Fruit fly (Drosophila melanogaster): ENCODE measurements around the gene Ada.
A peak's percentile ranks its signal among the peaks of the same experiment; 100 is the strongest.

Gene Ada

dm6 chr3R:9047561-9048465 lies 17.2 kb upstream of the Ada start, which contains the start of gene Rel (continued):
- no peak for TF ChIP-seq mld (GFP tag; IDR thresholded peaks at IDR 0.05; ENCODE audit: partially characterized antibody)
- TF ChIP-seq Ets97D (GFP tag; optimal IDR thresholded peaks at IDR 0.05) = peak; percentile 14
- no peak for TF ChIP-seq sisA (GFP tag; IDR thresholded peaks at IDR 0.05)
- TF ChIP-seq CG18764 (GFP tag; optimal IDR thresholded peaks at IDR 0.05) = peak; percentile 25
- TF ChIP-seq Dfd (GFP tag; optimal IDR thresholded peaks at IDR 0.05) = no peak
- TF ChIP-seq Scr (GFP tag; IDR thresholded peaks at IDR 0.05; ENCODE audit: partially characterized antibody) = no peak
- TF ChIP-seq slbo (GFP tag; IDR thresholded peaks at IDR 0.05) = no peak
- TF ChIP-seq CG6683 (GFP tag; optimal IDR thresholded peaks at IDR 0.05) = peak; percentile 5
- TF ChIP-seq dimm (GFP tag; IDR thresholded peaks at IDR 0.05) = no peak
- TF ChIP-seq Mrtf (GFP tag; IDR thresholded peaks at IDR 0.05) = no peak
- TF ChIP-seq CG10147 (GFP tag; optimal IDR thresholded peaks at IDR 0.05) = peak; percentile 74
- TF ChIP-seq Elba2 (GFP tag; optimal IDR thresholded peaks at IDR 0.05) = no peak
- no peak for TF ChIP-seq CG17328 (GFP tag; IDR thresholded peaks at IDR 0.05)
- TF ChIP-seq CG3407 (GFP tag; optimal IDR thresholded peaks at IDR 0.05) = no peak
- TF ChIP-seq CG10267 (tag; optimal IDR thresholded peaks at IDR 0.05) = peak; percentile 74
- peak; percentile 86 for TF ChIP-seq CG14710 (tag; optimal IDR thresholded peaks at IDR 0.05)
- no peak for TF ChIP-seq Drgx (GFP tag; IDR thresholded peaks at IDR 0.05)
- peak; percentile 64 for TF ChIP-seq CG7271 (tag; optimal IDR thresholded peaks at IDR 0.05)
- peak; percentile 27 for TF ChIP-seq CG11723 (GFP tag; optimal IDR thresholded peaks at IDR 0.05)
- TF ChIP-seq bab2 (GFP tag; optimal IDR thresholded peaks at IDR 0.05) = no peak
- no peak for TF ChIP-seq Dad (GFP tag; optimal IDR thresholded peaks at IDR 0.05)
- peak; percentile 67 for TF ChIP-seq fd96Cb (tag; optimal IDR thresholded peaks at IDR 0.05)
- TF ChIP-seq sima (GFP tag; optimal IDR thresholded peaks at IDR 0.05) = no peak
- TF ChIP-seq unc-4 (GFP tag; IDR thresholded peaks at IDR 0.05; ENCODE audit: partially characterized antibody) = no peak
- peak; percentile 52 for TF ChIP-seq caup (GFP tag; optimal IDR thresholded peaks at IDR 0.05; ENCODE audit: severe bottlenecking)
- no peak for TF ChIP-seq CG11696 (GFP tag; IDR thresholded peaks at IDR 0.05)
- peak; percentile 45 for TF ChIP-seq Side (GFP tag; optimal IDR thresholded peaks at IDR 0.05)
- TF ChIP-seq CG31365 (tag; optimal IDR thresholded peaks at IDR 0.05) = peak; percentile 11
- TF ChIP-seq Antp (GFP tag; optimal IDR thresholded peaks at IDR 0.05) = no peak
- TF ChIP-seq Nf-YA (GFP tag; IDR thresholded peaks at IDR 0.05) = no peak
- peak; percentile 96 for TF ChIP-seq CG15514 (GFP tag; optimal IDR thresholded peaks at IDR 0.05)
- TF ChIP-seq sc (optimal IDR thresholded peaks at IDR 0.05) = no peak
- TF ChIP-seq sc (GFP tag; optimal IDR thresholded peaks at IDR 0.05) = peak; percentile 50
- TF ChIP-seq HLH54F (GFP tag; optimal IDR thresholded peaks at IDR 0.05) = no peak
- TF ChIP-seq mam (GFP tag; optimal IDR thresholded peaks at IDR 0.05) = no peak
- TF ChIP-seq z (GFP tag; IDR thresholded peaks at IDR 0.05) = no peak
- no peak for TF ChIP-seq Awh (GFP tag; IDR thresholded peaks at IDR 0.05)
- peak; percentile 75 for TF ChIP-seq cg (GFP tag; optimal IDR thresholded peaks at IDR 0.05)
- TF ChIP-seq B-H2 (GFP tag; optimal IDR thresholded peaks at IDR 0.05) = peak; percentile 75
- TF ChIP-seq grn (GFP tag; optimal IDR thresholded peaks at IDR 0.05) = no peak
- TF ChIP-seq gem (tag; optimal IDR thresholded peaks at IDR 0.05) = peak; percentile 89
- no peak for TF ChIP-seq usp (GFP tag; optimal IDR thresholded peaks at IDR 0.05)
- no peak for TF ChIP-seq Ptx1 (GFP tag; IDR thresholded peaks at IDR 0.05)
- TF ChIP-seq cato (GFP tag; optimal IDR thresholded peaks at IDR 0.05; ENCODE audit: borderline replicate concordance) = peak; percentile 36
- peak; percentile 4 for TF ChIP-seq stwl (tag; optimal IDR thresholded peaks at IDR 0.05)
- no peak for TF ChIP-seq cad (GFP tag; optimal IDR thresholded peaks at IDR 0.05)
- TF ChIP-seq CG7928 (GFP tag; optimal IDR thresholded peaks at IDR 0.05) = peak; percentile 70
- TF ChIP-seq CG16815 (GFP tag; optimal IDR thresholded peaks at IDR 0.05) = peak; percentile 32
- TF ChIP-seq CG1832 (GFP tag; optimal IDR thresholded peaks at IDR 0.05) = no peak
